Fruit fly (Drosophila melanogaster) whole organism, adult: Measurements from ENCODE around the gene enc.

Source experiments
- CG11617 ChIP-seq: fragments of 200-800 bp; sonication (Bioruptor generic); optimal IDR thresholded peaks from 2 replicates; lab custom pipeline; 2017; ENCODE audit warnings: mild to moderate bottlenecking, missing biosample characterization, missing genetic modification reagents, missing genetic modification characterization
- CG1620 ChIP-seq: fragments of 200-800 bp; sonication (Bioruptor generic); optimal IDR thresholded peaks from 2 replicates; lab custom pipeline; 2016; ENCODE audit warnings: missing biosample characterization, missing genetic modification characterization
- CG7045 ChIP-seq: fragments of 200-800 bp; sonication (Bioruptor generic); optimal IDR thresholded peaks from 2 replicates; lab custom pipeline; 2017; ENCODE audit warnings: missing biosample characterization, mild to moderate bottlenecking, missing genetic modification characterization
- CG7101 ChIP-seq: fragments of 200-800 bp; sonication (Bioruptor generic); optimal IDR thresholded peaks from 2 replicates; lab custom pipeline; 2018; ENCODE audit warnings: missing biosample characterization, mild to moderate bottlenecking, missing genetic modification characterization, moderate library complexity
- Crg-1 ChIP-seq: fragments of 200-800 bp; sonication (Bioruptor generic); optimal IDR thresholded peaks from 2 replicates; lab custom pipeline; 2016; ENCODE audit warnings: missing biosample characterization, missing genetic modification characterization
- bab1 ChIP-seq: fragments of 200-800 bp; sonication (Bioruptor generic); optimal IDR thresholded peaks from 3 replicates; lab custom pipeline; 2019; ENCODE audit warnings: missing biosample characterization, mild to moderate bottlenecking, missing genetic modification characterization, moderate library complexity
- cnc ChIP-seq, 2 experiments: fragments of >200 bp; optimal IDR thresholded peaks; 2 replicates each; lab custom pipeline; 2017
- ovo ChIP-seq: fragments of 200-800 bp; sonication (Bioruptor generic); optimal IDR thresholded peaks from 2 replicates; lab custom pipeline; 2016; ENCODE audit warnings: missing biosample characterization, missing genetic modification characterization
- pad ChIP-seq: fragments of 200-800 bp; sonication (Bioruptor generic); optimal IDR thresholded peaks from 3 replicates; lab custom pipeline; 2017; ENCODE audit warnings: missing biosample characterization, missing genetic modification characterization, mild to moderate bottlenecking, moderate library complexity, missing genetic modification reagents
- toe ChIP-seq: fragments of 200-800 bp; sonication (Bioruptor generic); optimal IDR thresholded peaks from 2 replicates; lab custom pipeline; 2016; ENCODE audit warnings: missing biosample characterization, missing genetic modification characterization

- no peak for TF ChIP-seq pad (GFP tag; lab: Kevin White, UChicago)
- no peak for TF ChIP-seq CG7101 (tag; lab: Kevin White, UChicago)
- TF ChIP-seq CG1620 (GFP tag; lab: Kevin White, UChicago) = no peak
- no peak for TF ChIP-seq toe
- TF ChIP-seq ovo = no peak
- no peak for TF ChIP-seq cnc (optimal IDR thresholded peaks at IDR 0.05; lab: Kevin White, UChicago)
- TF ChIP-seq bab1 (GFP tag; lab: Kevin White, UChicago) = no peak
- TF ChIP-seq CG7045 (GFP tag; lab: Kevin White, UChicago) = no peak
- no peak for TF ChIP-seq Crg-1 (GFP tag; lab: Kevin White, UChicago)
- TF ChIP-seq CG11617 = no peak
Measured at dm6 chr3L:3849763-3850162, 31.3 kb downstream of the enc start.
